Fruit fly (Drosophila melanogaster): ENCODE results near the gene BG642312.

BG642312 gene

dm6 chr3L:6220187-6220586 lies 13.0 kb downstream of the BG642312 start, which contains the start of gene CG33946 (continued):
- TF ChIP-seq CG10274 (GFP tag; optimal IDR thresholded peaks at IDR 0.05) (no peak), CG2116 (GFP tag; optimal IDR thresholded peaks at IDR 0.05) (no peak), dmrt99B (tag; optimal IDR thresholded peaks at IDR 0.05) (no peak), Hr51 (GFP tag; optimal IDR thresholded peaks at IDR 0.05) (no peak), peb (GFP tag; IDR thresholded peaks at IDR 0.05) (0 out of 2 replicates have a peak, but pooled peaks have one; percentile 8), tll (GFP tag; optimal IDR thresholded peaks at IDR 0.05) (no peak), unc-4 (GFP tag; IDR thresholded peaks at IDR 0.05; ENCODE audit: partially characterized antibody) (no peak), ap (GFP tag; IDR thresholded peaks at IDR 0.05) (no peak), emc (GFP tag; optimal IDR thresholded peaks at IDR 0.05) (no peak), tx (GFP tag; optimal IDR thresholded peaks at IDR 0.05) (no peak), CG11723 (GFP tag; optimal IDR thresholded peaks at IDR 0.05) (no peak), run (tag; optimal IDR thresholded peaks at IDR 0.05) (no peak), tgo (GFP tag; IDR thresholded peaks at IDR 0.05) (no peak), Rfx (GFP tag; IDR thresholded peaks at IDR 0.05) (peak; percentile 30; the same call in 1 of the 2 replicates), pzg (GFP tag; optimal IDR thresholded peaks at IDR 0.05) (no peak), CG17802 (tag; optimal IDR thresholded peaks at IDR 0.05) (no peak), CG14667 (GFP tag; IDR thresholded peaks at IDR 0.05) (0 out of 2 replicates have a peak, but pooled peaks have one; percentile 5), sens-2 (GFP tag; IDR thresholded peaks at IDR 0.05) (no peak), CG18262 (tag; optimal IDR thresholded peaks at IDR 0.05) (peak; percentile 10), E2f1 (GFP tag; IDR thresholded peaks at IDR 0.05) (0 out of 2 replicates have a peak, but pooled peaks have one; percentile 25), CG11093 (GFP tag; IDR thresholded peaks at IDR 0.05) (no peak), CrebB (tag; optimal IDR thresholded peaks at IDR 0.05) (no peak), CG34376 (GFP tag; optimal IDR thresholded peaks at IDR 0.05) (no peak), Atf6 (GFP tag; IDR thresholded peaks at IDR 0.05) (no peak), Tbp (GFP tag; optimal IDR thresholded peaks at IDR 0.05) (no peak), CG10565 (GFP tag; optimal IDR thresholded peaks at IDR 0.05) (no peak)

- TF ChIP-seq ems (GFP tag; optimal IDR thresholded peaks at IDR 0.05) (no peak), E2f1 (GFP tag; IDR thresholded peaks at IDR 0.05) (no peak), chif (GFP tag; optimal IDR thresholded peaks at IDR 0.05) (no peak), CG14667 (GFP tag; IDR thresholded peaks at IDR 0.05) (no peak), nom (GFP tag; optimal IDR thresholded peaks at IDR 0.05) (peak; percentile 68), CG15073 (GFP tag; optimal IDR thresholded peaks at IDR 0.05) (no peak), CG6254 (GFP tag; optimal IDR thresholded peaks at IDR 0.05) (peak; percentile 11), Ssrp (tag; optimal IDR thresholded peaks at IDR 0.05) (no peak), klu (GFP tag; IDR thresholded peaks at IDR 0.05) (no peak), CG4854 (GFP tag; optimal IDR thresholded peaks at IDR 0.05) (no peak), CG5180 (GFP tag; optimal IDR thresholded peaks at IDR 0.05) (peak; percentile 3), chn (GFP tag; optimal IDR thresholded peaks at IDR 0.05) (no peak), CG33213 (GFP tag; optimal IDR thresholded peaks at IDR 0.05) (no peak), hkb (optimal IDR thresholded peaks at IDR 0.05) (no peak), hkb (GFP tag; IDR thresholded peaks at IDR 0.05) (peak; percentile 57; the same call in 1 of the 2 replicates), Med (GFP tag) (peak; percentile 31), BtbVII (GFP tag; optimal IDR thresholded peaks at IDR 0.05) (peak; percentile 49), ham (GFP tag; IDR thresholded peaks at IDR 0.05) (no peak), Trl (optimal IDR thresholded peaks at IDR 0.05) (peak; percentile 70 to 72), Trl (GFP tag; optimal IDR thresholded peaks at IDR 0.05) (no peak), Oaz (GFP tag; IDR thresholded peaks at IDR 0.05) (no peak), CG2875 (GFP tag; optimal IDR thresholded peaks at IDR 0.05) (peak; percentile 1), lab (GFP tag; optimal IDR thresholded peaks at IDR 0.05) (peak; percentile 13), PHDP (tag; optimal IDR thresholded peaks at IDR 0.05) (peak; percentile 43), Usf (GFP tag; optimal IDR thresholded peaks at IDR 0.05) (no peak), NfI (GFP tag; optimal IDR thresholded peaks at IDR 0.05) (no peak), CG12071 (GFP tag; optimal IDR thresholded peaks at IDR 0.05) (peak; percentile 60)
Measured at dm6 chr3L:6218517-6219155, 14.5 kb downstream of the BG642312 start.
